Fruit fly (Drosophila melanogaster): Measurements from ENCODE around the gene foxo.

Gene foxo

DNA sequence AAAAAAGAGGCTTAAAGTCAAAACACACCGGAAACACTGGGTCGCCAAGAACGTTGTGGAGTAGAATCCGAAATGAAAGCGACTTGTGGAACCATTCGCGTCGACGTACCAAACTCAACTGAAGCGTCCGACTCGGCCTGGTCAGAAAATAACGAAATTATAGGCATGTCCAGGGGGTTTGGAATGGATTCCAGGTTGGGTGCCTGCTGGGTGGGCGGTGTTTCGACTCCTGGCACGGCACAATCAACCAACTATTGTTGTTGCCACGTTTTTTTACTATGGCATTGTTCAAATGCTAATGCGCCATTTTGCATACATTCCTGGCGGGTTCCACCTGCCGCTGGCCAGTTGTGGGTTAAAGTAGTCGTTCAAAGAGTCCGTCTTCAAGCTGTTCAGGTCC, 61.6 kb downstream of the foxo start, which contains the start of gene Kif19A:
Gene Kif19A, minus strand, starts transcription at position 101 of the 400 bp plus-strand sequence.
- TF ChIP-seq CG8301 (tag; optimal IDR thresholded peaks at IDR 0.05) = no peak
- TF ChIP-seq CG12605 (GFP tag; IDR thresholded peaks at IDR 0.05) = no peak
- TF ChIP-seq CG4496 (GFP tag; IDR thresholded peaks at IDR 0.05) = no peak
- no peak for TF ChIP-seq CG8159 (tag; optimal IDR thresholded peaks at IDR 0.05)
- TF ChIP-seq EcR (GFP tag; optimal IDR thresholded peaks at IDR 0.05) = no peak
- no peak for TF ChIP-seq CG15710 (tag; optimal IDR thresholded peaks at IDR 0.05)
- TF ChIP-seq Ets98B (GFP tag; IDR thresholded peaks at IDR 0.05) = no peak

DNA sequence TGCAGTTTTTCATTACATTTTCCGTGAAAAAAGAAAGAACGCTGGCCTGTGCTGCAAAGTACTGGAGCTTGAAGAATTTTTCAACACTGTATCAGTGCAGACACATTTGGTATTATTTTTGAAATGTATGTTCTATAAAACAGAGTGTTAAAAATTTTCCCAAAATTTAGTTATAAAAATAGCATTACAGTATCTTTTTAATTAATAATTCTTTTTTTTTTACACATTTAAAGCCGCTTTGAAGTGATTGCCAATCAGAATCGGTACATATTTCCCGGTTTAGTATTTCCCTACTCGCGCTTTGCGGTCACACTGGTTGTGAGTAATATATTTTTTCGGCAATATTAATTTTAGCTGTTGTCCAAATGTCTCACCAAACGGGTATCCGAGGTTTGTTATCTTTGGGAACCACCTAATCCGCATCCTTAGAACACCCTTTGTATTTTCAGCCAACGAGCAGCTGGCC, 65.6 kb downstream of the foxo start, which contains the start of the genes Abi and twf:
Gene Abi, minus strand, starts transcription at position 74 of the 466 bp plus-strand sequence.
Gene twf, plus strand, starts transcription at position 308 of the 466 bp plus-strand sequence.
- TF ChIP-seq CG10348 (GFP tag; IDR thresholded peaks at IDR 0.05) (no peak), Ets98B (GFP tag; IDR thresholded peaks at IDR 0.05) (peak; percentile 35; the same call in 1 of the 2 replicates), gl (tag; optimal IDR thresholded peaks at IDR 0.05) (no peak), Pif1B (GFP tag; optimal IDR thresholded peaks at IDR 0.05) (no peak), fd96Ca (GFP tag; IDR thresholded peaks at IDR 0.05) (no peak), CG13204 (GFP tag; optimal IDR thresholded peaks at IDR 0.05) (no peak), rn (GFP tag; IDR thresholded peaks at IDR 0.05) (no peak), CG9948 (tag; optimal IDR thresholded peaks at IDR 0.05) (peak; percentile 35), EcR (GFP tag; optimal IDR thresholded peaks at IDR 0.05) (no peak), CG17806 (tag; optimal IDR thresholded peaks at IDR 0.05) (peak; percentile 44), Pif1A (GFP tag; optimal IDR thresholded peaks at IDR 0.05) (no peak), CG4496 (GFP tag; IDR thresholded peaks at IDR 0.05) (peak; percentile 31; the same call in 1 of the 3 replicates), CG34367 (tag; optimal IDR thresholded peaks at IDR 0.05) (peak; percentile 29), D1 (tag; optimal IDR thresholded peaks at IDR 0.05) (no peak), CG12605 (GFP tag; IDR thresholded peaks at IDR 0.05) (no peak), CG14655 (GFP tag; optimal IDR thresholded peaks at IDR 0.05) (no peak), CG8159 (tag; optimal IDR thresholded peaks at IDR 0.05) (peak; percentile 45), CG15710 (tag; optimal IDR thresholded peaks at IDR 0.05) (peak; percentile 47), CG32121 (GFP tag; IDR thresholded peaks at IDR 0.05) (peak; percentile 30; the same call in 1 of the 2 replicates), CG8301 (tag; optimal IDR thresholded peaks at IDR 0.05) (no peak), Snoo (tag; optimal IDR thresholded peaks at IDR 0.05) (no peak)

DNA sequence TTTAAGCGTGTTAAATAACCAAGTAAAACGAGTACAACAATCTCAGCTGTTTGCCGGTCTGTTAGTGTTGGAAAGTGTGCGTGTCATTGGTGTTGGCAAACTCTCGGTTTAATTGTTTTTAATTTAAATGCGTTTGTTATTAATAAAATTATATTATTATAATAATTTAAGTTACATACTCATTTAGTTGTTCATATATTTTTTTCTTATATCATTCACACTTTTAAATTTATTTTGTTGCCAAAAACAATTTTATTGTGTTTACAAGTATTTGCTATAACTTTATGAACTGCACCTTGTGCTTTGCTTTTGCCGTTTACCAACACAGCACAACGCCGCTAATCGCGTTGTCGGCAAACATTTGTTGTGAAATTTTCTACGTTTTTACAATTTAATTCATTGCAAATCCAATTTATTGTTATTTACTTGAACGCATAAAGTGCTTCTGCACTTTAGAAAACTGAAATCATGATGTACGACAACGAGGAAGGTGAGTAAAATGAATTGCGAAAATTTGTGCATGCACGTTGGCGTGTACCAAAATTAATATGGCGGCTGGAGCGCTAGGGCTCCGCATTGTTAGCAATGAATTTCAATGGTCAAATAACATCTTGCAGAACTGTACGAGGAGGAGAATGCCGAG, 68.9 kb downstream of the foxo start, which contains the start of the genes 140up and Polr2B:
Gene 140up, minus strand, starts transcription at position 70 of the 643 bp plus-strand sequence.
Gene Polr2B, plus strand, starts transcription at position 313 of the 643 bp plus-strand sequence.
- peak; percentile 41; the same call in 1 of the 2 replicates for TF ChIP-seq CG12605 (GFP tag; IDR thresholded peaks at IDR 0.05)
- peak; percentile 91 for TF ChIP-seq CG15710 (tag; optimal IDR thresholded peaks at IDR 0.05)
- peak; percentile 52 for TF ChIP-seq CG10348 (GFP tag; IDR thresholded peaks at IDR 0.05)
- peak; percentile 91 for TF ChIP-seq CG8159 (tag; optimal IDR thresholded peaks at IDR 0.05)
- TF ChIP-seq CG17806 (tag; optimal IDR thresholded peaks at IDR 0.05) = peak; percentile 82
- peak; percentile 89 for TF ChIP-seq D1 (tag; optimal IDR thresholded peaks at IDR 0.05)
- peak; percentile 80 for TF ChIP-seq Pif1B (GFP tag; optimal IDR thresholded peaks at IDR 0.05)
- TF ChIP-seq CG14655 (GFP tag; optimal IDR thresholded peaks at IDR 0.05) = no peak
- peak; percentile 83 for TF ChIP-seq Snoo (tag; optimal IDR thresholded peaks at IDR 0.05)
- TF ChIP-seq fd96Ca (GFP tag; IDR thresholded peaks at IDR 0.05) = peak; percentile 65
- TF ChIP-seq CG32121 (GFP tag; IDR thresholded peaks at IDR 0.05) = peak; percentile 90
- TF ChIP-seq EcR (GFP tag; optimal IDR thresholded peaks at IDR 0.05) = no peak
- TF ChIP-seq CG34367 (tag; optimal IDR thresholded peaks at IDR 0.05) = peak; percentile 84
- TF ChIP-seq CG4496 (GFP tag; IDR thresholded peaks at IDR 0.05) = peak; percentile 89
- no peak for TF ChIP-seq CG8301 (tag; optimal IDR thresholded peaks at IDR 0.05)
- peak; percentile 46 for TF ChIP-seq gl (tag; optimal IDR thresholded peaks at IDR 0.05)
- TF ChIP-seq CG13204 (GFP tag; optimal IDR thresholded peaks at IDR 0.05) = no peak
- peak; percentile 88 for TF ChIP-seq CG9948 (tag; optimal IDR thresholded peaks at IDR 0.05)
- TF ChIP-seq Pif1A (GFP tag; optimal IDR thresholded peaks at IDR 0.05) = peak; percentile 69
- peak; percentile 85 for TF ChIP-seq rn (GFP tag; IDR thresholded peaks at IDR 0.05)
- TF ChIP-seq Ets98B (GFP tag; IDR thresholded peaks at IDR 0.05) = peak; percentile 85

DNA sequence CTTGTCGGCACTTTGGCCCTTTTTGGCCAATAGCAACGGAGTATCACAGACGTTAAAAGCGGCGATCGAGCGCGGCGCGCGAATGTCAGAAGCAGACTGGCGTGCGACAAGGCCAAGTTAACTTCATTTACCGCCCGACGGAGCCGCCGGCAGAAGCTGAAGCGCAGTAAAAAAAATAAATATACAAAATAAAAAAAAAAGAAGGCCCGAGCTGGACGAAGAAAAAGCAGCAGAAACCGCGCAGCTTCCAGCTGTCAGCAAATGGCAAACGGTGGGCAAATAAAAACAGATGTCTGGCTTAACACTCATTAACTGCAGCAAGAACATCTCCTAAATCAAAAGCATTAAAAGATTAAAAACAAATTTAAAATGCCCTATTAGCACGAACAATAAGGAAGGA, 75.2 kb downstream of the foxo start, which contains the start of gene CG14356:
Gene CG14356, minus strand, starts transcription at position 101 of the 400 bp plus-strand sequence.
- TF ChIP-seq CG8301 (tag; optimal IDR thresholded peaks at IDR 0.05) (no peak), D1 (tag; optimal IDR thresholded peaks at IDR 0.05) (no peak), Ets98B (GFP tag; IDR thresholded peaks at IDR 0.05) (no peak), CG8159 (tag; optimal IDR thresholded peaks at IDR 0.05) (no peak), CG17806 (tag; optimal IDR thresholded peaks at IDR 0.05) (no peak), CG34367 (tag; optimal IDR thresholded peaks at IDR 0.05) (no peak), EcR (GFP tag; optimal IDR thresholded peaks at IDR 0.05) (no peak), CG15710 (tag; optimal IDR thresholded peaks at IDR 0.05) (no peak), CG14655 (GFP tag; optimal IDR thresholded peaks at IDR 0.05) (no peak), Snoo (tag; optimal IDR thresholded peaks at IDR 0.05) (no peak)

Data from whole organism, pupa.